Fruit fly (Drosophila melanogaster): ENCODE results near the gene CG15876.
A peak's percentile ranks its signal among the peaks of the same experiment; 100 is the strongest.

CG15876 gene

dm6 chr3L:4694823-4695222 lies at the start of gene CG15876:
CG15876 (minus strand) TSS chr3L:4694845.
- TF ChIP-seq CG4496 (GFP tag; IDR thresholded peaks at IDR 0.05) (no peak), CG9948 (tag; optimal IDR thresholded peaks at IDR 0.05) (no peak), Ets98B (GFP tag; IDR thresholded peaks at IDR 0.05) (no peak), Pif1A (GFP tag; optimal IDR thresholded peaks at IDR 0.05) (no peak), Pif1B (GFP tag; optimal IDR thresholded peaks at IDR 0.05) (no peak), Snoo (tag; optimal IDR thresholded peaks at IDR 0.05) (no peak), CG8301 (tag; optimal IDR thresholded peaks at IDR 0.05) (no peak), CG10348 (GFP tag; IDR thresholded peaks at IDR 0.05) (no peak), rn (GFP tag; IDR thresholded peaks at IDR 0.05) (no peak), CG17806 (tag; optimal IDR thresholded peaks at IDR 0.05) (no peak), CG13204 (GFP tag; optimal IDR thresholded peaks at IDR 0.05) (no peak), D1 (tag; optimal IDR thresholded peaks at IDR 0.05) (no peak), CG34367 (tag; optimal IDR thresholded peaks at IDR 0.05) (no peak), gl (tag; optimal IDR thresholded peaks at IDR 0.05) (no peak), fd96Ca (GFP tag; IDR thresholded peaks at IDR 0.05) (no peak), CG15710 (tag; optimal IDR thresholded peaks at IDR 0.05) (no peak), CG14655 (GFP tag; optimal IDR thresholded peaks at IDR 0.05) (no peak), CG32121 (GFP tag; IDR thresholded peaks at IDR 0.05) (no peak), CG12605 (GFP tag; IDR thresholded peaks at IDR 0.05) (no peak), EcR (GFP tag; optimal IDR thresholded peaks at IDR 0.05) (no peak)

DNA sequence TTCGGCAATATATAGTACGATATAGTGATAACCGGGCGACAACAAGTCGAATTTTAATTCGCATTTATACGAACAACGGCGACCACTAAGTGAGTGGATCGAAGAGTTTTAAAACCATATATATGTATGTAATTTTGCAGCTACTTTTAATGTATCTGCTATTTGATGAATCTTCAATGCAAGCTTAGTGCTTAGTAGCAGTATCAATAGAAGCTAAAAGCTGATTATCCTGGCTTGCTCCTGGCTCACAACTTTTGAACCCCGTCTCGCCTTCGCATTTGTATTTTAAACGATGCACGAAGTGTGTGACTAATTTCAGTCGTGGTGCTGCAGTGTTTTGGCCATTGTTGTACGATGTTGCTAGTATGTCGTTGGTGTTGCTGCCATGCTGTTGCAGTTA lies 42.0 kb upstream of the CG15876 start:
- TF ChIP-seq Pif1A (GFP tag; optimal IDR thresholded peaks at IDR 0.05) (no peak), Pif1B (GFP tag; optimal IDR thresholded peaks at IDR 0.05) (no peak), CG8159 (tag; optimal IDR thresholded peaks at IDR 0.05) (no peak), D1 (tag; optimal IDR thresholded peaks at IDR 0.05) (no peak), CG34367 (tag; optimal IDR thresholded peaks at IDR 0.05) (no peak), CG12605 (GFP tag; IDR thresholded peaks at IDR 0.05) (no peak), fd96Ca (GFP tag; IDR thresholded peaks at IDR 0.05) (peak; percentile 62; the same call in 2 of the 3 replicates), gl (tag; optimal IDR thresholded peaks at IDR 0.05) (no peak), CG9948 (tag; optimal IDR thresholded peaks at IDR 0.05) (no peak), CG17806 (tag; optimal IDR thresholded peaks at IDR 0.05) (no peak), CG4496 (GFP tag; IDR thresholded peaks at IDR 0.05) (peak; percentile 60; the same call in 1 of the 3 replicates), CG10348 (GFP tag; IDR thresholded peaks at IDR 0.05) (peak; percentile 35; the same call in 1 of the 2 replicates), CG14655 (GFP tag; optimal IDR thresholded peaks at IDR 0.05) (peak; percentile 14), Ets98B (GFP tag; IDR thresholded peaks at IDR 0.05) (peak; percentile 74), CG8301 (tag; optimal IDR thresholded peaks at IDR 0.05) (no peak), CG13204 (GFP tag; optimal IDR thresholded peaks at IDR 0.05) (no peak), EcR (GFP tag; optimal IDR thresholded peaks at IDR 0.05) (no peak), Snoo (tag; optimal IDR thresholded peaks at IDR 0.05) (no peak), rn (GFP tag; IDR thresholded peaks at IDR 0.05) (no peak), CG15710 (tag; optimal IDR thresholded peaks at IDR 0.05) (no peak), CG32121 (GFP tag; IDR thresholded peaks at IDR 0.05) (peak; percentile 76)

DNA sequence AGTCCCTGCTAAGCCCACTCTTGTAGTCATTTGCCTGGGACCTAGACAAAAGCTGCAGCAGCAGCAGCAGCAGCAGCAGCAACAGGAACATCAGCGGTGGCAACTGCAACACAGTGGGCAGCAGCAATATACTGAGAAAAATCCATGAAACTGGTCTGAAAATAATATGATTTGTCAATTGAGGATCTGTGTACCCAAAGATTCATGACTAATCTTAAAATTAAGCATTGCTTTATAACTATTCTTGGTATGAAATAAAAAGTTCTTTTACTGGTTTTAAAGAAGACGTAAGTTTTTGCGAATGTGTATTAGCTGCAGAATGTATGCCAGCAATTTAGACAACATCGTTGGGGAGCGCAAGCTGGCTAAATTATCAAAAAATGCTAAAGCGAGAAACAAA lies 37.0 kb upstream of the CG15876 start:
- peak; percentile 35; the same call in 1 of the 2 replicates for TF ChIP-seq Ets98B (GFP tag; IDR thresholded peaks at IDR 0.05)
- no peak for TF ChIP-seq EcR (GFP tag; optimal IDR thresholded peaks at IDR 0.05)
- peak; percentile 71 for TF ChIP-seq CG9948 (tag; optimal IDR thresholded peaks at IDR 0.05)
- peak; percentile 56 for TF ChIP-seq CG14655 (GFP tag; optimal IDR thresholded peaks at IDR 0.05)
- peak; percentile 27 for TF ChIP-seq CG8301 (tag; optimal IDR thresholded peaks at IDR 0.05)
- no peak for TF ChIP-seq CG13204 (GFP tag; optimal IDR thresholded peaks at IDR 0.05)
- peak; percentile 69; the same call in 1 of the 3 replicates for TF ChIP-seq CG4496 (GFP tag; IDR thresholded peaks at IDR 0.05)
- TF ChIP-seq CG32121 (GFP tag; IDR thresholded peaks at IDR 0.05): no peak
- peak; percentile 36 for TF ChIP-seq CG12605 (GFP tag; IDR thresholded peaks at IDR 0.05)
- peak; percentile 69 for TF ChIP-seq CG34367 (tag; optimal IDR thresholded peaks at IDR 0.05)
- TF ChIP-seq Pif1B (GFP tag; optimal IDR thresholded peaks at IDR 0.05): peak; percentile 49
- peak; percentile 65 for TF ChIP-seq CG17806 (tag; optimal IDR thresholded peaks at IDR 0.05)
- no peak for TF ChIP-seq CG10348 (GFP tag; IDR thresholded peaks at IDR 0.05)
- TF ChIP-seq CG8159 (tag; optimal IDR thresholded peaks at IDR 0.05): peak; percentile 48
- no peak for TF ChIP-seq D1 (tag; optimal IDR thresholded peaks at IDR 0.05)
- TF ChIP-seq fd96Ca (GFP tag; IDR thresholded peaks at IDR 0.05): no peak
- peak; percentile 73 for TF ChIP-seq CG15710 (tag; optimal IDR thresholded peaks at IDR 0.05)
- TF ChIP-seq gl (tag; optimal IDR thresholded peaks at IDR 0.05): no peak
- TF ChIP-seq Snoo (tag; optimal IDR thresholded peaks at IDR 0.05): no peak
- peak; percentile 68 for TF ChIP-seq Pif1A (GFP tag; optimal IDR thresholded peaks at IDR 0.05)
- TF ChIP-seq rn (GFP tag; IDR thresholded peaks at IDR 0.05): no peak

dm6 chr3L:4729805-4730204 lies 35.2 kb upstream of the CG15876 start:
- TF ChIP-seq D1 (tag; optimal IDR thresholded peaks at IDR 0.05): no peak
- TF ChIP-seq fd96Ca (GFP tag; IDR thresholded peaks at IDR 0.05): no peak
- no peak for TF ChIP-seq EcR (GFP tag; optimal IDR thresholded peaks at IDR 0.05)
- TF ChIP-seq CG13204 (GFP tag; optimal IDR thresholded peaks at IDR 0.05): no peak
- TF ChIP-seq CG4496 (GFP tag; IDR thresholded peaks at IDR 0.05): no peak
- TF ChIP-seq Snoo (tag; optimal IDR thresholded peaks at IDR 0.05): no peak
- no peak for TF ChIP-seq CG9948 (tag; optimal IDR thresholded peaks at IDR 0.05)
- TF ChIP-seq CG15710 (tag; optimal IDR thresholded peaks at IDR 0.05): no peak

dm6 chr3L:4721886-4722285 lies 27.2 kb upstream of the CG15876 start:
- TF ChIP-seq CG9948 (tag; optimal IDR thresholded peaks at IDR 0.05) (peak; percentile 76), gl (tag; optimal IDR thresholded peaks at IDR 0.05) (no peak), CG4496 (GFP tag; IDR thresholded peaks at IDR 0.05) (peak; percentile 92), Pif1A (GFP tag; optimal IDR thresholded peaks at IDR 0.05) (peak; percentile 68), CG10348 (GFP tag; IDR thresholded peaks at IDR 0.05) (peak; percentile 55; the same call in 1 of the 2 replicates), fd96Ca (GFP tag; IDR thresholded peaks at IDR 0.05) (peak; percentile 69), CG14655 (GFP tag; optimal IDR thresholded peaks at IDR 0.05) (peak; percentile 85), CG15710 (tag; optimal IDR thresholded peaks at IDR 0.05) (peak; percentile 54), CG8301 (tag; optimal IDR thresholded peaks at IDR 0.05) (peak; percentile 86), D1 (tag; optimal IDR thresholded peaks at IDR 0.05) (peak; percentile 12), rn (GFP tag; IDR thresholded peaks at IDR 0.05) (peak; percentile 79), CG32121 (GFP tag; IDR thresholded peaks at IDR 0.05) (peak; percentile 93), CG13204 (GFP tag; optimal IDR thresholded peaks at IDR 0.05) (no peak), Snoo (tag; optimal IDR thresholded peaks at IDR 0.05) (no peak), EcR (GFP tag; optimal IDR thresholded peaks at IDR 0.05) (no peak), CG34367 (tag; optimal IDR thresholded peaks at IDR 0.05) (peak; percentile 52), Ets98B (GFP tag; IDR thresholded peaks at IDR 0.05) (peak; percentile 91), CG8159 (tag; optimal IDR thresholded peaks at IDR 0.05) (peak; percentile 68), Pif1B (GFP tag; optimal IDR thresholded peaks at IDR 0.05) (peak; percentile 72), CG17806 (tag; optimal IDR thresholded peaks at IDR 0.05) (peak; percentile 74), CG12605 (GFP tag; IDR thresholded peaks at IDR 0.05) (peak; percentile 81)
